Worm (Caenorhabditis elegans): ENCODE data around the gene Y113G7A.13.

Gene Y113G7A.13

DNA sequence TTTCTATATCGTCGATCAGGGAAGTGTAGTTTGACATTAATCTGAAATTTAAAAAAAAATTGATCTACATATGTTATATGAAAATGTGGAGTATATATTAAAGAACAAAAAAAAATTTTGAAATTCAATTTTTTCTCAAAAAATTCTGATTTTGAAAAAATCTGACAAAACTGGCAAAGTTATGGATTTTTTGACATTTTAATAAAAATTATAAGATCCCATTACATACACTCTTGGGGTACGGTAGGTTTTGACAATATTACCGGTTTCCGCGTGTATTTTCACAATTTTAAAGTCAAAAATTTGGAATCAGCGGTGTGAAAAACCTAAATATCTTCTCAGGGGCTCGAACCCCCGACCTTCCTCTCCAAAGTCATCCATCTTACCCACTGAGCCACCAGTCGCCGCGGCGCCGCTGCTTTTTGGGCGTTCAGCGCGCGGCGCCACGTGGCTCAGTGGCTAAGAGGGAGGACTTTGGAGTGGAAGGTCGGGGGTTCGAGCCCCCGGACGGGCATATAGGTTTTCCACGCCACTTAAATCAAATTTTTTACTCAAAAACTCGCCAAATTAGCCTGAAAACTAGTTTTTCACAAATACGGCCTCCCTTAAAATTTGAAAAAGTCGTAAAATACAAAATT lies 9.5 kb upstream of the Y113G7A.13 start, which contains the start of gene Y113G7A.14:
Y113G7A.14 (minus strand) TSS at position 51 of the 638 bp plus-strand sequence.
- no peak for TF ChIP-seq dao-5 (tag; optimal IDR thresholded peaks at IDR 0.05)
- no peak for TF ChIP-seq W03F9.2 (tag; optimal IDR thresholded peaks at IDR 0.05)
- TF ChIP-seq him-1 (tag; optimal IDR thresholded peaks at IDR 0.05) = no peak

DNA sequence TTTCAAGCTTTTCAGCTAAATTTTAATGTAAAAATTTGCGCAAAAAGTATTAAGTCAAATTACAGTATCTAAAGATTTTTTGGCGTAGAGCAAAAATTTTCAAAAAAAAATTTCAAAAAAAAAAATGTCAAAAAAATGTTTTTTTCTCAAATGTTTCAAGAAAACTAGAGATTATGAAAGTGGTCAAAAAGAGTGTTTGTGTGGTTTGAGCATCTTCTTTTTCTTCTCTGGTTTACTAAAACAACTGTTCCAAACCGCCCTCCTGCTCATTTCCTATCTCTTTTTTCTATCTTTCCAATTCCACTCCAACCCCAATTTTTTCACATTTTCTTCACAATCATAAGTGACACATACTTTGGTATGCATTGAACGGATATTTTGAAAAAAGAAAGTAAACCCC lies 5.7 kb upstream of the Y113G7A.13 start, which contains the start of gene Y113G7A.12:
Y113G7A.12 (plus strand) TSS at position 301 of the 400 bp plus-strand sequence.
- no peak for TF ChIP-seq him-1 (tag; optimal IDR thresholded peaks at IDR 0.05)

DNA sequence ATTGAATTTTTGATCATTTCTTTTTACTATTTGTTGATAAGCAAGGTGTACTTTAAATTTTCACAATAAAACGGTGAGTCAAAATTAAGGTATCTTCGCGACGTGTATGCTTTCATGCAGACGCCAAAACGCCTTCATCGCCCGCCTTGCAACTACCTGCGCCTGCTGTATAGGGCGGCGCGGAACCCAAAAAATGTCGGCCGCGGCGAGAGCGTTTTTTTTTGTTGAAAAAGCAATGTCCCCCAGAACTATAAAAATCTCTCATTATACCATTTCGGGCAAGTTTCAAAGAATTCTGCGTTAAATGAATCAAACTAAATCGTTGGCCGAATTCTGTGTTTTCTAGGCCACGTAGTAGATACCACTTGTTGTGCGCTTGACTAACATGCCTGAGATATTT lies 4.3 kb upstream of the Y113G7A.13 start:
- TF ChIP-seq him-1 (tag; optimal IDR thresholded peaks at IDR 0.05) = no peak

DNA sequence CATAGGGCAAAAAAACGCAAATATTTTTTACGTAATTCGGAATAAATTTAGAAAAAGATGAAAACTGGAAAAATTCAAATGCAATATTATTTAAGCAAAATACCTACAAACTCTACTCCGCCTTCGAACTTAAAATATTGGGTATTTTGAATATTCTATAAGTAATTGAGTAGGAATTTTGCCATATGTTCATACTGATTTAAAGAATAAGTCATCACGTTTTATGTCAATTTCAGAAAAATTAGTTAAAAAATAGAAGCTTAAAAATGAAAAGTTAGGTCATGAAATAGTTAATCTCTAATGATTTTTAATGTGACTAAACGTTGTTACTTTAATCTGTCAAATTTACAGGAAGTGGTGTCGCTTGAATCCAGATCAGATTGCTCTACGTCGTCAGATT lies 3.4 kb downstream of the Y113G7A.13 start, which contains the start of gene F19B2.7:
F19B2.7 (plus strand) TSS at position 301 of the 400 bp plus-strand sequence.
- no peak for TF ChIP-seq him-1 (tag; optimal IDR thresholded peaks at IDR 0.05)
- no peak for TF ChIP-seq dao-5 (tag; optimal IDR thresholded peaks at IDR 0.05)
- TF ChIP-seq W03F9.2 (tag; optimal IDR thresholded peaks at IDR 0.05) = no peak

ce11 chrV:20151855-20152254 lies 3.9 kb downstream of the Y113G7A.13 start:
- TF ChIP-seq W03F9.2 (tag; optimal IDR thresholded peaks at IDR 0.05) = no peak
- no peak for TF ChIP-seq dao-5 (tag; optimal IDR thresholded peaks at IDR 0.05)
- no peak for TF ChIP-seq him-1 (tag; optimal IDR thresholded peaks at IDR 0.05)

DNA sequence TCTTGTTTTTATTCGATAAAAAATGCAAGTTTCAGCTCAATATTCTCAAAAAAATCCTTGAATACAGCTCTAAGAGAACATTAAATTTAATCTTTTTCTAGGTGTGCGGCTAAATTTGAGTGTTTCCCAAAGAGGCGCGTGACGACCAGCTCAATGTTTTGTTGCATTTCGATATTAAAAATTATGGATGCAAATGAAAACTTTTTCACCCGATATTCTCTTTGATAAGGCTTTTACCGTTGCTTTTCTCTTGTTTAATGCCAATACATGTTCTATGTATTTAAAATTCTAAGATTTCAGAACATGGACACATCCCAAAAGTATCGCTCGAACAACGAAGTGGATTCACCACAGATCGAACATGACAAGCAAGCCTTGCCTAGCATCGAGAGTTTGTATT lies 10.2 kb downstream of the Y113G7A.13 start, which contains the start of gene F19B2.6:
F19B2.6 (plus strand) TSS at position 301 of the 400 bp plus-strand sequence.
- TF ChIP-seq W03F9.2 (tag; optimal IDR thresholded peaks at IDR 0.05) = no peak
- no peak for TF ChIP-seq him-1 (tag; optimal IDR thresholded peaks at IDR 0.05)
- TF ChIP-seq dao-5 (tag; optimal IDR thresholded peaks at IDR 0.05) = no peak

ce11 chrV:20161781-20162289 lies 13.8 kb downstream of the Y113G7A.13 start:
- TF ChIP-seq dao-5 (tag; optimal IDR thresholded peaks at IDR 0.05) = no peak
- TF ChIP-seq him-1 (tag; optimal IDR thresholded peaks at IDR 0.05) = no peak
- no peak for TF ChIP-seq W03F9.2 (tag; optimal IDR thresholded peaks at IDR 0.05)

- TF ChIP-seq W03F9.2 (tag; optimal IDR thresholded peaks at IDR 0.05) (no peak), dao-5 (tag; optimal IDR thresholded peaks at IDR 0.05) (no peak), him-1 (tag; optimal IDR thresholded peaks at IDR 0.05) (no peak)
These were observed 14.5 kb downstream of the Y113G7A.13 start for ce11 chrV:20162290-20163104.

DNA sequence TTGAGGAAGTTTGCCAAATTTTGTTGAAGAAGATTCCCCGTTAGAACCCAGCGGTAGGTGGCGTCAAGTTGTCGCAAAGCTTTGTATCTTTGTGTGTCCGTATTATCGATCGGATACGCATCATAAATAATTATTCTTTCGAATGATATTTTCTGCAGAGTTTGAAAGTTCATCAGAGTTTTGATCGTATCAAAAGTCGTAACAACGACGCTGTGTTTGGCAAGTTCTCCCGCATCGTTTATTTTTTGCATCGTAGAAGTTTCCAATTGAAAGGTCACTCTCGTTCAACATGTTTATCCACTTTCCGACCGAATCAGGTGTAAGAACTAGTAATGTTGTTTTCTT lies 15.1 kb downstream of the Y113G7A.13 start:
- no peak for TF ChIP-seq dao-5 (tag; optimal IDR thresholded peaks at IDR 0.05)
- no peak for TF ChIP-seq W03F9.2 (tag; optimal IDR thresholded peaks at IDR 0.05)
- TF ChIP-seq him-1 (tag; optimal IDR thresholded peaks at IDR 0.05) = no peak

DNA sequence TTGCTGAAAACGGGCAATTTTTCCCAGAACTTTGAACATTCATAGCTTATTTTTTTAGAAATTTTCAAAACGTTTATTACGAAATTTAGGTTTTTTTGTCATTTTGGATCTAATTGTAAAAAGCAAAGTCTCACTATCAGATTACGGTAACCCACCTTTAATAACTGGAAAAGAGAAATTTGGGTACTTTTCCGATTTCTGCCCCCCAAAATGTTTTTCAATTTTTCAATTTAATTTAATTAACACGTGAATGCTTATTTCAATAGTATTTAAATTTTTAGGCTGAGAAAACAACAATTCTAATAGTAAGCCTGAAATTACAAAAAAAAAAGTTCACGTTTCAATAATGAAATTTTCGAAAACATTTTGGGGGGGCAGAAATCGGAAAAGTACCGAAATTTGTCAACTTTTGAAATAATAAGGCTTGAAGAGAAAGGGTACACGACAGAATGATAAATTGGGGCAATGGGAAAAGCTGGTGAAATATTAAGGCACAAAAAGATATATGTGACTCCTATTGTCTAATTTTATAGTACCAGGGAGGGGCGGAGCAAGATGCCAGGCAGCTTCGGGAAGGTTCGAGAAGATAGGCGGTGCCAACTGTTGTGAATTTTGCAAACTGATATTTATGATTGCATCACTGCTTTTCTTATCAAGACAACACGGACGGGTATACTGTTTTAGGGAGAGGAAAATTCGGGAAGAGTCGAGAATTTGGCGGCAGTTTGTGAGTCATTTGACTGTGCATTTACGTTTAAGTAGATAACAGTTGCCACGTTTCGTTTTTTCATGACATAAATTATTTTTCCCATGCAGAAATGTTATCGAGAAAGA lies 16.3 kb downstream of the Y113G7A.13 start, which contains the start of gene F19B2.5:
F19B2.5 (minus strand) TSS at position 107 of the 834 bp plus-strand sequence.
- TF ChIP-seq dao-5 (tag; optimal IDR thresholded peaks at IDR 0.05) (no peak), W03F9.2 (tag; optimal IDR thresholded peaks at IDR 0.05) (no peak), him-1 (tag; optimal IDR thresholded peaks at IDR 0.05) (no peak)

- TF ChIP-seq dao-5 (tag; optimal IDR thresholded peaks at IDR 0.05) (no peak), him-1 (tag; optimal IDR thresholded peaks at IDR 0.05) (no peak), W03F9.2 (tag; optimal IDR thresholded peaks at IDR 0.05) (no peak)
These were observed 17.8 kb downstream of the Y113G7A.13 start for ce11 chrV:20165808-20166207.

DNA sequence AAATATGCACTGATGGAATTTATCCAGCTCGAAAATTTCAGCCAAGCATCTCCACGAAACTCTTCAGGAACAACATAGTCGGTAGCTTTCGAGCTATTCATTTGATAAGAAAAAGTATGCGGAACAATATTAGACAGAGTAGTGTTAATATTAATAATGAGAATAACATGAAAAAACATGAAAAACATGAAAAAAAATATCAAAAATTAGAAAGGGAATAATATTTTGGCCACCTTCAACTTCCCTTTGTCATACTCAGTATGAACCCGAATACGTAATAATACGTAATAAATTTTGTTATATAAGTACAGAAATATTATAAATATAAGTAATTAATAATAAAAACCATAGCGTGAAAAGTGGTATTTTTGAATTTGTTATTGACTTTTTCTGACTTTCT lies 23.9 kb downstream of the Y113G7A.13 start, which contains the start of gene srw-39:
srw-39 (minus strand) TSS at position 101 of the 400 bp plus-strand sequence.
- TF ChIP-seq W03F9.2 (tag; optimal IDR thresholded peaks at IDR 0.05) (no peak), him-1 (tag; optimal IDR thresholded peaks at IDR 0.05) (no peak), dao-5 (tag; optimal IDR thresholded peaks at IDR 0.05) (no peak)

DNA sequence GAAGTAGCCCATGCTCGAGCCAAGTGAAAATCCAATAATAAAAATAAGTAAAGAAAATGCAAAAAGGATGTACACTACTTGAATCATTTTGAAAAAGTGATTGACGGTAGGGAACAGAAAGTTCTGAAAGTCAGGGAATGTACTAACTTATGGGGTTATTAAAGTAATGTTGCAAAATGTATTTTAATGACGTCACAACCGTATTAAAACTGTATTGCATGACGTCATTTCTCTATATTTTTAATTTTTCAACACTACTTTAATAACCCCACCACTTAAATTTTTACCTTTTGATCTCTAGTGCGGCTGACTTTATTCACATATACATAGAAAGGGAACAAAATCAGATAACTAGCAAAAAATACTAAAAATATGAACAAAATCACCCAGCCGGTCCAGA lies 34.3 kb downstream of the Y113G7A.13 start:
- no peak for TF ChIP-seq dao-5 (tag; optimal IDR thresholded peaks at IDR 0.05)
- TF ChIP-seq W03F9.2 (tag; optimal IDR thresholded peaks at IDR 0.05) = no peak
- TF ChIP-seq him-1 (tag; optimal IDR thresholded peaks at IDR 0.05) = no peak
